Worm (Caenorhabditis elegans): Measurements from ENCODE around the gene clec-222.
A peak's percentile ranks its signal among the peaks of the same experiment; 100 is the strongest.

clec-222 gene

DNA sequence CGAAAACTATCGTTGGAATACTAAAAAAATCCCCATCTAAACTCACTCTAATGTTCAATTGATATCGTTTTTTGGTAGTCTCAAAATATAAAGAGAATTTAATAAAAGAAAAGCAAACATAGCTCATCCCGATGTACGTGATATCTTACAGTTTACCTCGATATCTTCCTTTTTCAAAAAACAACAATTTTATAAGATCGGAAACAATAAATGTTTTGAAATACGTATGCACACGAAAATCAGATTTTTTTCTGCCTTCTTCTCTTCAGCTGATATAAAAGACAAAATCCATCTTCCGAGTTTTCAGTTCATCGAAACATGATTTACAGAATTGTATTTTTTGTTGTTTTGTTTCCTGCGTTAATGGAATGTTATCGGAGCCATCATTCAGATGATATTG is at the start of gene clec-222:
TSS of gene clec-222 (plus strand) at position 301 of the 400 bp plus-strand sequence.
- TF ChIP-seq pax-3 (tag; optimal IDR thresholded peaks at IDR 0.05) (no peak), nhr-47 (tag; optimal IDR thresholded peaks at IDR 0.05) (no peak), dpl-1 (GFP tag; optimal IDR thresholded peaks at IDR 0.05) (no peak), unc-98 (GFP tag; IDR thresholded peaks at IDR 0.05) (no peak), mab-9 (GFP tag; IDR thresholded peaks at IDR 0.05) (no peak), hpl-2 (GFP tag; optimal IDR thresholded peaks at IDR 0.05) (no peak), nhr-71 (tag; optimal IDR thresholded peaks at IDR 0.05) (no peak), egl-13 (tag; optimal IDR thresholded peaks at IDR 0.05) (no peak), nhr-237 (tag; optimal IDR thresholded peaks at IDR 0.05) (no peak), unc-86 (tag; optimal IDR thresholded peaks at IDR 0.05) (no peak), snu-23 (GFP tag; optimal IDR thresholded peaks at IDR 0.05) (no peak), xbp-1 (tag; optimal IDR thresholded peaks at IDR 0.05) (no peak), C04F5.9 (tag; optimal IDR thresholded peaks at IDR 0.05) (no peak), irx-1 (tag; optimal IDR thresholded peaks at IDR 0.05) (no peak), sox-4 (tag; optimal IDR thresholded peaks at IDR 0.05) (no peak), fkh-4 (tag; optimal IDR thresholded peaks at IDR 0.05; ENCODE audit: borderline replicate concordance) (no peak)

DNA sequence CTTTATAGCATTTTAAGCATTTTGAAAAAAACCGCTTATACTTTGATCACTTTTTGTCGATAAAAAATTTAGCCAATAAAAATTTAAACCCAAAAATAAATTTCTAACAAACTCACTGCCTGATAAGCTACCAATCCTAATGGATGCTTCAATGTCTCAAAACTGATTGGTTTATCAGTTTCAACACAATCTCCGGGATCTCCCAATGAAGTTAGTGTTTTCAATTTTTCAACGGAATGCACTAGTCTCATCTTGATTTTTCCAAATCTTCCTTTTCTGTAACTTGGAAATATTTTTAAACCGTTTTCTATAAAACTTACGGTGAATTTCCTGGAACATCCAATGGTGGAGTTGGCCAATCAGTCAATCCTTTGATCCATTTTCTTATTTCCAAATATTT is 47.5 kb upstream of the clec-222 start:
- no peak for TF ChIP-seq mab-9 (GFP tag; IDR thresholded peaks at IDR 0.05)

DNA sequence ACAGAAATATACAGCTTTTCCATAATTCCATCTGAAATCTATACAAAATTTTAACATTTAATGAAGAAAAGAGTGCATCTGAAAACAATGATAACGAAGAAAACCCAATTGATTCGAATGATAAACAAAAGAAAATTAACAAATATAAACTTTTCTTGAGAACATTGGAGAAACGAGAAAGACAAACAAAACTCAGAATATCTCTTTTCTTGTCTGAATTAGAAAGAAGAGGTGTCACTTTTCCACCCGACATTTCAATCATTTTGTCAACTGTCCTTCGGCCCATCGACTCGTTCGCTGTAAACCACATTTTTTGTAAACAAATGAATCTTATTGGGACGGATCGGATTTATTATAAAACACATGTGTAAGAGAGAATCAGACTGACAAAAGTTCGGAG is 45.2 kb upstream of the clec-222 start, which contains the start of gene bgal-1:
TSS of gene bgal-1 (minus strand) at position 38 of the 400 bp plus-strand sequence.
- TF ChIP-seq dsc-1 (tag; optimal IDR thresholded peaks at IDR 0.05) = peak; percentile 63
- peak; percentile 16 for TF ChIP-seq snu-23 (GFP tag; optimal IDR thresholded peaks at IDR 0.05)
- peak; percentile 7 to 9 for TF ChIP-seq lsy-2 (tag; optimal IDR thresholded peaks at IDR 0.05)
- TF ChIP-seq tbx-2 (tag; optimal IDR thresholded peaks at IDR 0.05) = no peak
- TF ChIP-seq ama-1 (optimal IDR thresholded peaks at IDR 0.05) = peak; percentile 65
- peak; percentile 37 for TF ChIP-seq lin-14 (GFP tag; optimal IDR thresholded peaks at IDR 0.05)
- TF ChIP-seq mep-1 (tag; optimal IDR thresholded peaks at IDR 0.05) = peak; percentile 7
- TF ChIP-seq hlh-4 (tag; optimal IDR thresholded peaks at IDR 0.05) = no peak
- peak; percentile 15 for TF ChIP-seq nhr-90 (tag; optimal IDR thresholded peaks at IDR 0.05; ENCODE audit: poor library complexity)
- TF ChIP-seq nhr-20 (tag; optimal IDR thresholded peaks at IDR 0.05) = no peak
- no peak for TF ChIP-seq swsn-7 (tag; optimal IDR thresholded peaks at IDR 0.05)

DNA sequence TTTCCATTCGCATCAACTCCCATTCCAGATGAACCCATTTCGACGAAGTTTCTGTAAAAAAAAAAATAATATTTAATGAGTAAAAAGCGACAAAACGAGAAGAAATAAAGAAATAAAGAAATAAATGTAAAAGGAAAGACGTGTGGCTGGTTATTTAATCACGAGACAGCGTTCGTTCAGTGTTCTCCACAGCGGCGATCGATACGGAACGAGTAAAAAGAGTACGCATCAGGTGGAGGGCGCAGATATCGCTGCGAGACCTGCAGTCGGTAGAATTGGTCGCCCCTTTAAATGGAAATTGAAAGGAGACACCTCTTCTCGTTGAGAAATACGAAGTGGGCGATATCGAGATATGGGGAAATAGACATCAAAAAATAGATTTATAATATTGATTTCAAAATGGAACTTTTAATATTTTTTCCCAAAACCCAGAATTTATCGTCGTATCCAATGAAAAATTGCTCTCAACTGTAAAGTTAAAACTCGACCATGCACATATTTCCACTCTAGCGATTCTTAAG is 42.4 kb upstream of the clec-222 start, which contains the start of gene pqn-70:
TSS of gene pqn-70 (minus strand) at position 51 of the 521 bp plus-strand sequence.
- TF ChIP-seq fos-1 (tag; optimal IDR thresholded peaks at IDR 0.05) = peak; percentile 28
- no peak for TF ChIP-seq ceh-8 (GFP tag; optimal IDR thresholded peaks at IDR 0.05)
- TF ChIP-seq nhr-12 (tag; optimal IDR thresholded peaks at IDR 0.05) = no peak
- peak; percentile 84 to 85 for TF ChIP-seq lsy-2 (tag; optimal IDR thresholded peaks at IDR 0.05)
- no peak for TF ChIP-seq ets-5 (GFP tag; IDR thresholded peaks at IDR 0.05)
- peak; percentile 65 for TF ChIP-seq irx-1 (tag; optimal IDR thresholded peaks at IDR 0.05)
- TF ChIP-seq aha-1 (tag; optimal IDR thresholded peaks at IDR 0.05) = no peak
- TF ChIP-seq fkh-10 (GFP tag; optimal IDR thresholded peaks at IDR 0.05) = peak; percentile 37
- TF ChIP-seq nhr-47 (tag; optimal IDR thresholded peaks at IDR 0.05) = peak; percentile 88
- TF ChIP-seq C04F5.9 (tag; optimal IDR thresholded peaks at IDR 0.05) = peak; percentile 9
- TF ChIP-seq nhr-71 (tag; optimal IDR thresholded peaks at IDR 0.05) = peak; percentile 91
- peak; percentile 85 for TF ChIP-seq isw-1 (GFP tag; IDR thresholded peaks at IDR 0.05)
- peak; percentile 83 for TF ChIP-seq nhr-19 (GFP tag; conservative IDR thresholded peaks at IDR 0.05)
- TF ChIP-seq C34B4.2 (tag; optimal IDR thresholded peaks at IDR 0.05) = no peak
- peak; percentile 79 to 88 for TF ChIP-seq lin-35 (GFP tag; optimal IDR thresholded peaks at IDR 0.05)
- TF ChIP-seq ceh-82 (tag; optimal IDR thresholded peaks at IDR 0.05) = peak; percentile 87 to 98 (median 90)
- TF ChIP-seq jun-1 (tag; optimal IDR thresholded peaks at IDR 0.05) = peak; percentile 64
- no peak for TF ChIP-seq hlh-4 (tag; optimal IDR thresholded peaks at IDR 0.05)
- TF ChIP-seq aly-2 (tag; optimal IDR thresholded peaks at IDR 0.05) = peak; percentile 25
- peak; percentile 12 for TF ChIP-seq nhr-11 (tag; optimal IDR thresholded peaks at IDR 0.05)
- no peak for TF ChIP-seq sptf-1 (tag; optimal IDR thresholded peaks at IDR 0.05)
- TF ChIP-seq C16A3.4 (tag; optimal IDR thresholded peaks at IDR 0.05) = peak; percentile 80
- TF ChIP-seq pqm-1 (tag; optimal IDR thresholded peaks at IDR 0.05) = no peak
- peak; percentile 56 for TF ChIP-seq elt-2 (tag; optimal IDR thresholded peaks at IDR 0.05)
- TF ChIP-seq ama-1 (optimal IDR thresholded peaks at IDR 0.05) = no peak
- peak; percentile 53 for TF ChIP-seq lin-15B (tag; optimal IDR thresholded peaks at IDR 0.05)
- no peak for TF ChIP-seq tlp-1 (tag; optimal IDR thresholded peaks at IDR 0.05)
- no peak for TF ChIP-seq ces-1 (GFP tag; optimal IDR thresholded peaks at IDR 0.05)
- peak; percentile 86 for TF ChIP-seq tbx-2 (tag; optimal IDR thresholded peaks at IDR 0.05)
- peak; percentile 41 to 75 (median 69) for TF ChIP-seq dpl-1 (GFP tag; optimal IDR thresholded peaks at IDR 0.05)
- peak; percentile 90 for TF ChIP-seq nhr-20 (tag; optimal IDR thresholded peaks at IDR 0.05)

Measured in whole organism, L1 larva.